Worm (Caenorhabditis elegans): ENCODE measurements around the gene C34F6.1.

DNA sequence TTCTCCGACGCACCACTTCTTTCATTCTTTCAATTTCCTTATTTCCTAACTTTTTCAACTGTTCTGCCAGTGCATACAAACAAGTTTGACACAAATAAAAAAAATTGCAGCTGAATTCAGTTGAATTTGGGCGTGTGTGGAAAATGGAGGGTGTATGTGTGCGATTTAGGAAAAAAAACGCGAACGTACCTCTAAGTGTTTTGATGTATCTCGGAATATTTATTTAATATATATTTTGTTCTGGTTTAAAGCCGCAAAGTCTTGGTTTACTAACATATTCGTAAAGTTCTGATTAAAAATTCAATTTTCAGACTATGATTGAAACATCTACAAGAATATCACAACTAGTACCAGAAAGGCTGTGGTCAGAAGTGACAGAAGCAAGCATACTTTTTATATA, 11.1 kb downstream of the C34F6.1 start, which contains the start of gene gnrr-7:
- TF ChIP-seq snpc-4 (tag; optimal IDR thresholded peaks at IDR 0.05): no peak
- TF ChIP-seq ama-1 (optimal IDR thresholded peaks at IDR 0.05): no peak
